Fruit fly (Drosophila melanogaster) whole organism, adult: ENCODE data around the gene CG31200.
A peak's percentile ranks its signal among the peaks of the same experiment; 100 is the strongest.

Experiments used
- CG11617 ChIP-seq: fragments of 200-800 bp; sonication (Bioruptor generic); optimal IDR thresholded peaks from 2 replicates; lab custom pipeline; 2017; ENCODE audit warnings: mild to moderate bottlenecking, missing biosample characterization, missing genetic modification reagents, missing genetic modification characterization
- CG12768 ChIP-seq: fragments of 200-800 bp; sonication (Bioruptor generic); optimal IDR thresholded peaks from 2 replicates; lab custom pipeline; 2017; ENCODE audit warnings: missing biosample characterization, missing genetic modification characterization, mild to moderate bottlenecking, moderate library complexity, missing genetic modification reagents
- CG14711 ChIP-seq: fragments of 200-800 bp; sonication (Bioruptor generic); optimal IDR thresholded peaks from 2 replicates; lab custom pipeline; 2018; ENCODE audit warnings: missing biosample characterization, mild to moderate bottlenecking, missing genetic modification characterization, moderate library complexity
- CG1620 ChIP-seq: fragments of 200-800 bp; sonication (Bioruptor generic); optimal IDR thresholded peaks from 2 replicates; lab custom pipeline; 2016; ENCODE audit warnings: missing biosample characterization, missing genetic modification characterization
- CG33017 ChIP-seq: fragments of 200-800 bp; sonication (Bioruptor generic); optimal IDR thresholded peaks from 2 replicates; lab custom pipeline; 2018; ENCODE audit warnings: missing biosample characterization, mild to moderate bottlenecking, missing genetic modification characterization, moderate library complexity
- CG5204 ChIP-seq: fragments of 200-800 bp; sonication (Bioruptor generic); optimal IDR thresholded peaks from 2 replicates; lab custom pipeline; 2016; ENCODE audit warnings: missing biosample characterization, missing genetic modification characterization
- CG7045 ChIP-seq: fragments of 200-800 bp; sonication (Bioruptor generic); optimal IDR thresholded peaks from 2 replicates; lab custom pipeline; 2017; ENCODE audit warnings: missing biosample characterization, mild to moderate bottlenecking, missing genetic modification characterization
- CG7101 ChIP-seq: fragments of 200-800 bp; sonication (Bioruptor generic); optimal IDR thresholded peaks from 2 replicates; lab custom pipeline; 2018; ENCODE audit warnings: missing biosample characterization, mild to moderate bottlenecking, missing genetic modification characterization, moderate library complexity
- Clk ChIP-seq: fragments of 200-800 bp; sonication (Bioruptor generic); optimal IDR thresholded peaks from 2 replicates; lab custom pipeline; 2017; ENCODE audit warnings: missing biosample characterization, missing genetic modification characterization
- Crg-1 ChIP-seq: fragments of 200-800 bp; sonication (Bioruptor generic); optimal IDR thresholded peaks from 2 replicates; lab custom pipeline; 2016; ENCODE audit warnings: missing biosample characterization, missing genetic modification characterization
- Hr96 ChIP-seq: fragments of 200-800 bp; sonication (Bioruptor generic); optimal IDR thresholded peaks from 2 replicates; lab custom pipeline; 2016; ENCODE audit warnings: missing biosample characterization, missing genetic modification characterization
- Mnt ChIP-seq: fragments of 200-800 bp; sonication (Bioruptor generic); optimal IDR thresholded peaks from 2 replicates; lab custom pipeline; 2016; ENCODE audit warnings: missing biosample characterization, mild to moderate bottlenecking, missing genetic modification characterization
- bab1 ChIP-seq: fragments of 200-800 bp; sonication (Bioruptor generic); optimal IDR thresholded peaks from 3 replicates; lab custom pipeline; 2019; ENCODE audit warnings: missing biosample characterization, mild to moderate bottlenecking, missing genetic modification characterization, moderate library complexity
- cic ChIP-seq: fragments of 200-800 bp; sonication (Bioruptor generic); optimal IDR thresholded peaks from 2 replicates; lab custom pipeline; 2017; ENCODE audit warnings: missing biosample characterization, mild to moderate bottlenecking, missing genetic modification characterization, moderate library complexity
- cnc ChIP-seq, 2 experiments: fragments of >200 bp; optimal IDR thresholded peaks; 2 replicates each; lab custom pipeline; 2017
- kay ChIP-seq: fragments of 200-800 bp; sonication (Bioruptor generic); peaks from one replicate; lab custom pipeline; 2016; ENCODE audit warnings: missing biosample characterization, missing genetic modification characterization, borderline replicate concordance
- ovo ChIP-seq: fragments of 200-800 bp; sonication (Bioruptor generic); optimal IDR thresholded peaks from 2 replicates; lab custom pipeline; 2016; ENCODE audit warnings: missing biosample characterization, missing genetic modification characterization
- pad ChIP-seq: fragments of 200-800 bp; sonication (Bioruptor generic); optimal IDR thresholded peaks from 3 replicates; lab custom pipeline; 2017; ENCODE audit warnings: missing biosample characterization, missing genetic modification characterization, mild to moderate bottlenecking, moderate library complexity, missing genetic modification reagents
- tj ChIP-seq: fragments of 200-800 bp; sonication (Bioruptor generic); optimal IDR thresholded peaks from 3 replicates; lab custom pipeline; 2017; ENCODE audit warnings: missing biosample characterization, mild to moderate bottlenecking, missing genetic modification characterization, moderate library complexity
- toe ChIP-seq: fragments of 200-800 bp; sonication (Bioruptor generic); optimal IDR thresholded peaks from 2 replicates; lab custom pipeline; 2016; ENCODE audit warnings: missing biosample characterization, missing genetic modification characterization

Gene CG31200

DNA sequence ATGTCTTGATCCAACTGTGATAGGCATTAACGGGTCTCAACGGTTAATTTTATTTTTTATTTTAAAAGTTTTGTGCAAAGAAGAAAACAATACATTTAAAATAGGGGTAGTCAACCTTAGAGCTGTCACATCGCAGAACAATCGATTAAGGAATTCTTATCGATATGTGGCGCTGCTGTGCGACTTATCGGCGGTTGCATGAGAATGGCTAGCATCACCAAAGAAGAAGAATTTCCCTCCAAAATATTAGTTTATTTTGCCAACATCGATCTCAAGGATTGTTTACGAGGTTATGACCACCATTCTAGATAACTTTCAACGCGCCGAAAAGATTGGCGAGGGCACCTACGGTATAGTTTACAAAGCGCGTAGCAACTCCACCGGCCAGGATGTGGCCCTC lies 9.7 kb downstream of the CG31200 start, which contains the start of gene Cdk2:
Gene Cdk2 (plus strand): TSS at position 219 of the 400 bp plus-strand sequence.
- TF ChIP-seq CG33017 = no peak
- TF ChIP-seq toe = no peak
- TF ChIP-seq CG12768 (GFP tag; lab: Kevin White, UChicago) = no peak
- TF ChIP-seq bab1 = peak; percentile 34
- TF ChIP-seq CG7101 (tag; lab: Kevin White, UChicago) = no peak
- no peak for TF ChIP-seq cnc (optimal IDR thresholded peaks at IDR 0.05; lab: Kevin White, UChicago)
- TF ChIP-seq CG5204 (GFP tag; lab: Kevin White, UChicago) = no peak
- TF ChIP-seq tj = no peak

DNA sequence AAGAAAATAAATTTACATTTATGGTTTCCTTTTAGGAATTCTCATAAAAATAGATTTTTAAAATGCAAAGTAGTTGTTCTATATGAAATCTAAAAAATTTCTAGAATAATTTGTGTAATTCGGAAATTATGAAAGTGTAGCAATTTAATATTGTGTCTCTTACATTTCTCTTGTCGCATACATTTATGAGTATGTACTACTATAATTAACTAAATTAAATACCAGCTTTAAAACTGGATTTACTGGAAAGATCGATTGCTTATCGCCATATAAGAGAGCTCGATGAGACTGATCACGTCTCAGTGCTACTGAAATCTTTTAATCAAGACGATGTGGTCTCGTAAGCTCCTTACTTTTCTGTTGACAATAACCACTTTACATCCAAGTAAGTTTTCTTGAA lies 13.8 kb downstream of the CG31200 start, which contains the start of gene CG31205:
Gene CG31205 (plus strand): TSS at position 301 of the 400 bp plus-strand sequence.
- TF ChIP-seq cic (GFP tag; lab: Kevin White, UChicago) (no peak), CG33017 (no peak), CG1620 (GFP tag; lab: Kevin White, UChicago) (no peak), ovo (no peak), CG5204 (GFP tag; lab: Kevin White, UChicago) (no peak), CG7101 (tag; lab: Kevin White, UChicago) (no peak), Hr96 (GFP tag; lab: Kevin White, UChicago) (no peak), CG11617 (GFP tag; lab: Kevin White, UChicago) (no peak), Clk (GFP tag; lab: Kevin White, UChicago) (no peak), kay (GFP tag; lab: Kevin White, UChicago) (no peak), CG7045 (no peak), bab1 (no peak), Mnt (GFP tag; lab: Kevin White, UChicago) (no peak), CG12768 (GFP tag; lab: Kevin White, UChicago) (no peak), pad (no peak), tj (no peak), Crg-1 (no peak), cnc (optimal IDR thresholded peaks at IDR 0.05; lab: Kevin White, UChicago) (no peak), CG14711 (tag; lab: Kevin White, UChicago) (no peak), toe (no peak)

DNA sequence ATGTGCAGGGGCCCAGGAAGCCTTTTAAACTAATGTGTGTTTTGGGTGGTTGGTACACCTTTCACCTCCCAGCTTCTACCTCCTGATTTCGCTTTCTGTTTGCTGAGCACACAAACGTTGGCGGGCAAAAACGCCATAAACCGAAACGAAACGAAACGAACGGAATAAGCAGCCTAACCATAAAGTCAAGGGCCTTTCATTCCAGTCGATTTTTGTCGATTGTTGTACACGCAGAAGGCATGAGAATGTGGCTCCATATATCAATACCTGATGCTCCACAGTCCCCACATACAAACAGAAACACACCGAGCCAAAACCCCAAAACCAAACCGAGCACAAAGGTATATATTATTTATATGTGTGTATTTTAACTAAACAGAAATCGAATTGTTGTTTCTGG lies 21.6 kb downstream of the CG31200 start:
- TF ChIP-seq CG11617 (GFP tag; lab: Kevin White, UChicago) = no peak
- no peak for TF ChIP-seq CG33017
- no peak for TF ChIP-seq cic (GFP tag; lab: Kevin White, UChicago)
- TF ChIP-seq CG1620 (GFP tag; lab: Kevin White, UChicago) = no peak
- TF ChIP-seq Mnt (GFP tag; lab: Kevin White, UChicago) = no peak
- TF ChIP-seq tj = no peak
- TF ChIP-seq cnc (optimal IDR thresholded peaks at IDR 0.05; lab: Kevin White, UChicago) = no peak
- TF ChIP-seq kay (GFP tag; lab: Kevin White, UChicago) = no peak
- TF ChIP-seq CG12768 (GFP tag; lab: Kevin White, UChicago) = no peak
- TF ChIP-seq Hr96 (GFP tag; lab: Kevin White, UChicago) = no peak
- TF ChIP-seq CG7045 = no peak
- no peak for TF ChIP-seq pad
- TF ChIP-seq CG14711 (tag; lab: Kevin White, UChicago) = no peak

DNA sequence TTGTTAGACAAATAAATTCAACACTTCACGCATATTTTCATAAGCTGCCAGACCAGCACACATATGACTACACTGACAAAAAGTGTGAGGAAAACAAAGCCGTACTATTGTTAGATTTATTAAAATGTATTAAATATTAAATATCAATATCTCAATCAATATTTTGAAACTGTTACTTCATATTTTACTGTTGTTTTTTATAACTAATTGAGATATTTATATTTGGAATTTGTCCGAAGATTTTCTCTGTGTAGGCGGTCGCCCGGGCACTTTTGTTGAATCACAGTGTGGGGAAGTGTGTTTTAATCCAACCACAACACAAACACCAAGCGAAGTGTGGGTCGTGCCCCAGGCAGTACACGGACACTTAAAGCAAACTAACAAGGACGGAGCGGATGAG lies 25.9 kb downstream of the CG31200 start:
- TF ChIP-seq CG7045 (no peak), CG11617 (GFP tag; lab: Kevin White, UChicago) (no peak), Clk (GFP tag; lab: Kevin White, UChicago) (no peak), CG5204 (GFP tag; lab: Kevin White, UChicago) (no peak), CG7101 (tag; lab: Kevin White, UChicago) (no peak), CG1620 (GFP tag; lab: Kevin White, UChicago) (no peak), ovo (no peak), kay (GFP tag; lab: Kevin White, UChicago) (no peak), Hr96 (GFP tag; lab: Kevin White, UChicago) (no peak), tj (no peak), Mnt (GFP tag; lab: Kevin White, UChicago) (no peak), CG14711 (tag; lab: Kevin White, UChicago) (no peak), cnc (optimal IDR thresholded peaks at IDR 0.05; lab: Kevin White, UChicago) (no peak), cic (GFP tag; lab: Kevin White, UChicago) (no peak), CG33017 (no peak), bab1 (no peak)

DNA sequence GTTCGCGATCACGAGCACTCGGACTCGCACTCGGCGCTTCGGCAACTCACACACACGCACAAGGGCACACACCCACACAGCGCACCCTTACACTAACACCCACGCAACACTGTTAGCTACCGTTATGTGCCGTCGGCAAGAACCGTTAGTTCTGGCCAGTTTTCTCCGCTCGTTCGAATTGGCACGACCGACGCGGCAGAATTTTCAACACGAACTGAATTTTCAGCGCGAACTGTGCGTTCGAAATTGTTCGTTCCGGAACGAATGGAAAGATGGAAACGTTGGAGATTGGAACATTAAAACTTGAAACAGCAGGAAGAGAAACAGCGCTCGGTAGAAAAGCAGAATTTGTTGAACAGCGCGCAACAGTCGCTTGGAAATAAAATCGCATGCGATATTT lies 30.8 kb downstream of the CG31200 start, which contains the start of gene Oamb:
Gene Oamb (minus strand): TSS at position 218 of the 400 bp plus-strand sequence.
- TF ChIP-seq CG7101 (tag; lab: Kevin White, UChicago) (no peak), Mnt (GFP tag; lab: Kevin White, UChicago) (no peak), toe (no peak), Clk (GFP tag; lab: Kevin White, UChicago) (no peak), kay (GFP tag; lab: Kevin White, UChicago) (no peak), ovo (peak; percentile 69), CG33017 (no peak)
